Fruit fly (Drosophila melanogaster) whole organism, embryonic: ENCODE results near the gene SMC6.

ENCODE experiments used
- ATbp ChIP-seq: fragments of 200-800 bp; sonication (Bioruptor generic); optimal IDR thresholded peaks from 2 replicates; lab custom pipeline; 2017; ENCODE audit warnings: missing biosample characterization, mild to moderate bottlenecking, missing genetic modification characterization, missing genetic modification reagents
- Blimp-1 ChIP-seq: fragments of 200-800 bp; sonication (Bioruptor generic); optimal IDR thresholded peaks from 3 replicates; lab custom pipeline; 2018; ENCODE audit warnings: missing biosample characterization, missing genetic modification characterization, mild to moderate bottlenecking, moderate library complexity, missing genetic modification reagents
- CG10147 ChIP-seq: fragments of 200-800 bp; sonication (Bioruptor generic); optimal IDR thresholded peaks from 2 replicates; lab custom pipeline; 2019; ENCODE audit warnings: missing biosample characterization, mild to moderate bottlenecking, missing genetic modification characterization, moderate library complexity
- CG10209 ChIP-seq: fragments of 200-800 bp; sonication (Bioruptor generic); optimal IDR thresholded peaks from 3 replicates; lab custom pipeline; 2017; ENCODE audit warnings: missing biosample characterization, mild to moderate bottlenecking, missing genetic modification characterization, missing genetic modification reagents
- CG11456 ChIP-seq: fragments of 200-800 bp; sonication (Bioruptor generic); IDR thresholded peaks from 3 replicates; pipeline ENCODE4 v1.3.6; 2022; ENCODE audit warnings: missing biosample characterization, missing genetic modification characterization
- CG12219 ChIP-seq: fragments of 200-800 bp; sonication (Bioruptor generic); optimal IDR thresholded peaks from 3 replicates; lab custom pipeline; 2018; ENCODE audit warnings: missing biosample characterization, mild to moderate bottlenecking, missing genetic modification characterization
- CG12942 ChIP-seq: fragments of 200-800 bp; sonication (Bioruptor generic); optimal IDR thresholded peaks from 3 replicates; lab custom pipeline; 2016; ENCODE audit warnings: missing biosample characterization, missing genetic modification characterization
- CG13775 ChIP-seq: fragments of 200-800 bp; sonication (Bioruptor generic); optimal IDR thresholded peaks from 3 replicates; lab custom pipeline; 2017; ENCODE audit warnings: missing biosample characterization, mild to moderate bottlenecking, missing genetic modification characterization
- CG1529 ChIP-seq: fragments of 200-800 bp; sonication (Bioruptor generic); optimal IDR thresholded peaks from 3 replicates; lab custom pipeline; 2018; ENCODE audit warnings: missing biosample characterization, missing genetic modification characterization
- CG15479 ChIP-seq: fragments of 200-800 bp; sonication (Bioruptor generic); optimal IDR thresholded peaks from 3 replicates; lab custom pipeline; 2019; ENCODE audit warnings: missing biosample characterization, mild to moderate bottlenecking, missing genetic modification characterization, moderate library complexity
- CG1832 ChIP-seq: fragments of 200-800 bp; sonication (Bioruptor generic); optimal IDR thresholded peaks from 2 replicates; lab custom pipeline; 2017; ENCODE audit warnings: missing biosample characterization, mild to moderate bottlenecking, missing genetic modification characterization, inconsistent platforms
- CG18599 ChIP-seq: fragments of 200-800 bp; sonication (Bioruptor generic); optimal IDR thresholded peaks from 3 replicates; lab custom pipeline; 2017; ENCODE audit warnings: missing biosample characterization, missing genetic modification characterization, mild to moderate bottlenecking, moderate library complexity, missing genetic modification reagents
- CG2116 ChIP-seq: fragments of 200-800 bp; sonication (Bioruptor generic); optimal IDR thresholded peaks from 3 replicates; lab custom pipeline; 2018; ENCODE audit warnings: missing biosample characterization, mild to moderate bottlenecking, missing genetic modification characterization
- CG31388 ChIP-seq: fragments of 200-800 bp; sonication (Bioruptor generic); optimal IDR thresholded peaks from 2 replicates; lab custom pipeline; 2016; ENCODE audit warnings: missing biosample characterization, missing genetic modification characterization
- CG4820 ChIP-seq: fragments of 200-800 bp; sonication (Bioruptor generic); optimal IDR thresholded peaks from 3 replicates; lab custom pipeline; 2016; ENCODE audit warnings: missing biosample characterization, missing genetic modification characterization
- CG7372 ChIP-seq: fragments of 200-800 bp; sonication (Bioruptor generic); IDR thresholded peaks from 2 replicates; pipeline ENCODE4 v1.3.6; 2022; ENCODE audit warnings: missing biosample characterization, missing genetic modification characterization
- CG7786 ChIP-seq: fragments of 200-800 bp; sonication (Bioruptor generic); optimal IDR thresholded peaks from 2 replicates; lab custom pipeline; 2016; ENCODE audit warnings: missing biosample characterization, missing genetic modification characterization
- CG8388 ChIP-seq: fragments of 200-800 bp; sonication (Bioruptor generic); optimal IDR thresholded peaks from 2 replicates; lab custom pipeline; 2019; ENCODE audit warnings: missing biosample characterization, mild to moderate bottlenecking, missing genetic modification characterization, moderate library complexity
- Dad ChIP-seq: fragments of 200-800 bp; sonication (Bioruptor generic); optimal IDR thresholded peaks from 3 replicates; lab custom pipeline; 2016; ENCODE audit warnings: missing biosample characterization, missing genetic modification characterization
- Dll ChIP-seq: fragments of 200-800 bp; sonication (Bioruptor generic); IDR thresholded peaks from 4 replicates; pipeline ENCODE4 v1.3.6; 2022; ENCODE audit warnings: missing biosample characterization, missing genetic modification characterization; ENCODE audit not compliant: partially characterized antibody
- Ets65A ChIP-seq: fragments of 200-800 bp; sonication (Bioruptor generic); peaks from one replicate; lab custom pipeline; 2016; ENCODE audit warnings: missing biosample characterization, missing genetic modification characterization
- Ets97D ChIP-seq: fragments of 200-800 bp; sonication (Bioruptor generic); optimal IDR thresholded peaks from 3 replicates; lab custom pipeline; 2016; ENCODE audit warnings: missing biosample characterization, missing genetic modification characterization
- Gug ChIP-seq: fragments of 200-800 bp; sonication (Bioruptor generic); IDR thresholded peaks from 4 replicates; pipeline ENCODE4 v1.3.6; 2022; ENCODE audit warnings: missing biosample characterization, missing genetic modification characterization
- Hey ChIP-seq: fragments of 200-800 bp; sonication (Bioruptor generic); optimal IDR thresholded peaks from 3 replicates; lab custom pipeline; 2018; ENCODE audit warnings: missing biosample characterization, mild to moderate bottlenecking, missing genetic modification characterization
- Kr ChIP-seq: fragments of 200-800 bp; sonication (Bioruptor generic); optimal IDR thresholded peaks from 2 replicates; lab custom pipeline; 2017; ENCODE audit warnings: missing biosample characterization, mild to moderate bottlenecking, missing genetic modification characterization
- Med ChIP-seq: fragments of 200-800 bp; sonication (Bioruptor generic); peaks from one replicate; lab custom pipeline; 2016; ENCODE audit warnings: missing biosample characterization, missing genetic modification characterization, mild to moderate bottlenecking, inconsistent platforms, moderate library complexity
- Nf-YC ChIP-seq: fragments of 200-800 bp; optimal IDR thresholded peaks from 3 replicates; lab custom pipeline; 2019; ENCODE audit warnings: missing biosample characterization, mild to moderate bottlenecking, missing genetic modification characterization, moderate library complexity
- al ChIP-seq: fragments of 200-800 bp; sonication (Bioruptor generic); IDR thresholded peaks from 2 replicates; pipeline ENCODE4 v1.3.6; 2022; ENCODE audit warnings: missing biosample characterization, missing genetic modification characterization
- bsh ChIP-seq, 2 experiments: fragments of 200-800 bp; sonication (Bioruptor generic); optimal IDR thresholded peaks; 2 replicates each; lab custom pipeline; 2017 to 2018; ENCODE audit warnings: mild to moderate bottlenecking in 2 of 2, missing biosample characterization in 2 of 2, missing genetic modification characterization in 2 of 2, moderate library complexity in 1 of 2
- cad ChIP-seq: fragments of >200 bp; optimal IDR thresholded peaks from 2 replicates; lab custom pipeline; 2017; ENCODE audit warnings: missing biosample characterization, missing genetic modification characterization
- chm ChIP-seq: fragments of 200-800 bp; sonication (Bioruptor generic); IDR thresholded peaks from 2 replicates; pipeline ENCODE4 v1.3.6; 2022; ENCODE audit warnings: missing biosample characterization, missing genetic modification characterization
- corto ChIP-seq: fragments of 200-800 bp; sonication (Bioruptor generic); optimal IDR thresholded peaks from 2 replicates; lab custom pipeline; 2016; ENCODE audit warnings: missing biosample characterization, mild to moderate bottlenecking, missing genetic modification characterization, moderate library complexity
- crp ChIP-seq, 2 experiments: fragments of 200-800 bp; sonication (Bioruptor generic); optimal IDR thresholded peaks; 2 replicates in 1 of 2; 3 replicates in 1 of 2; lab custom pipeline; 2017; ENCODE audit warnings: missing biosample characterization in 2 of 2, missing genetic modification characterization in 2 of 2, mild to moderate bottlenecking in 1 of 2, moderate library complexity in 1 of 2
- dati ChIP-seq: fragments of 200-800 bp; sonication (Bioruptor generic); IDR thresholded peaks from 2 replicates; pipeline ENCODE4 v1.3.6; 2022; ENCODE audit warnings: missing biosample characterization, missing genetic modification characterization
- dpn ChIP-seq, 2 experiments: fragments of 200-800 bp; sonication (Bioruptor generic); optimal IDR thresholded peaks; 3 replicates each; lab custom pipeline; 2016; ENCODE audit warnings: missing biosample characterization in 2 of 2, missing genetic modification characterization in 2 of 2
- fd3F ChIP-seq: fragments of 200-800 bp; sonication (Bioruptor generic); optimal IDR thresholded peaks from 2 replicates; lab custom pipeline; 2018; ENCODE audit warnings: missing biosample characterization, mild to moderate bottlenecking, missing genetic modification characterization, moderate library complexity
- gem ChIP-seq: fragments of 200-800 bp; sonication (Bioruptor generic); optimal IDR thresholded peaks from 2 replicates; lab custom pipeline; 2019; ENCODE audit warnings: missing biosample characterization, mild to moderate bottlenecking, missing genetic modification characterization, moderate library complexity
- gsb-n ChIP-seq: fragments of 200-800 bp; sonication (Bioruptor generic); optimal IDR thresholded peaks from 3 replicates; lab custom pipeline; 2018; ENCODE audit warnings: missing biosample characterization, mild to moderate bottlenecking, missing genetic modification characterization
- ind ChIP-seq: fragments of 200-800 bp; sonication (Bioruptor generic); optimal IDR thresholded peaks from 3 replicates; lab custom pipeline; 2016; ENCODE audit warnings: missing biosample characterization, missing genetic modification characterization
- lab ChIP-seq: fragments of 200-800 bp; sonication (Bioruptor generic); optimal IDR thresholded peaks from 3 replicates; lab custom pipeline; 2017; ENCODE audit warnings: missing biosample characterization, missing genetic modification characterization, mild to moderate bottlenecking, moderate library complexity, missing genetic modification reagents
- pzg ChIP-seq: fragments of 200-800 bp; sonication (Bioruptor generic); optimal IDR thresholded peaks from 3 replicates; lab custom pipeline; 2018; ENCODE audit warnings: missing biosample characterization, mild to moderate bottlenecking, missing genetic modification characterization, moderate library complexity
- ro ChIP-seq: fragments of 200-800 bp; sonication (Bioruptor generic); IDR thresholded peaks from 2 replicates; pipeline ENCODE4 v1.3.6; 2022; ENCODE audit warnings: missing biosample characterization, missing genetic modification characterization
- row ChIP-seq: fragments of 200-800 bp; sonication (Bioruptor generic); IDR thresholded peaks from 3 replicates; pipeline ENCODE4 v1.3.6; 2022; ENCODE audit warnings: missing biosample characterization, missing genetic modification characterization
- schlank ChIP-seq: fragments of 200-800 bp; sonication (Bioruptor generic); optimal IDR thresholded peaks from 2 replicates; lab custom pipeline; 2018; ENCODE audit warnings: missing biosample characterization, mild to moderate bottlenecking, missing genetic modification characterization
- sisA ChIP-seq: fragments of 200-800 bp; sonication (Bioruptor generic); IDR thresholded peaks from 2 replicates; pipeline ENCODE4 v1.3.6; 2022; ENCODE audit warnings: missing biosample characterization, missing genetic modification characterization
- ssp ChIP-seq: fragments of 200-800 bp; sonication (Bioruptor generic); IDR thresholded peaks from 2 replicates; pipeline ENCODE4 v1.3.6; 2022; ENCODE audit warnings: missing biosample characterization, missing genetic modification characterization
- tin ChIP-seq: fragments of 200-800 bp; sonication (Bioruptor generic); optimal IDR thresholded peaks from 3 replicates; lab custom pipeline; 2016; ENCODE audit warnings: missing biosample characterization, missing genetic modification characterization
- tio ChIP-seq: fragments of 200-800 bp; sonication (Bioruptor generic); optimal IDR thresholded peaks from 2 replicates; lab custom pipeline; 2017; ENCODE audit warnings: missing biosample characterization, missing genetic modification characterization, inconsistent platforms
- twi ChIP-seq: fragments of 200-800 bp; optimal IDR thresholded peaks from 2 replicates; lab custom pipeline; 2019; ENCODE audit warnings: missing biosample characterization, mild to moderate bottlenecking, missing genetic modification characterization, moderate library complexity
- unpg ChIP-seq: fragments of 200-800 bp; sonication (Bioruptor generic); optimal IDR thresholded peaks from 3 replicates; lab custom pipeline; 2018; ENCODE audit warnings: missing biosample characterization, mild to moderate bottlenecking, missing genetic modification characterization, moderate library complexity
- zfh1 ChIP-seq: fragments of 200-800 bp; sonication (Bioruptor generic); IDR thresholded peaks from 3 replicates; pipeline ENCODE4 v1.3.6; 2022; ENCODE audit warnings: missing biosample characterization, missing genetic modification characterization

Gene SMC6

dm6 chr3R:24148838-24149237, 44.4 kb downstream of the SMC6 start, which contains the start of gene Slimp (continued):
- peak; percentile 27 for TF ChIP-seq CG13775 (GFP tag; lab: Kevin White, UChicago)
- TF ChIP-seq CG18599 (GFP tag; lab: Kevin White, UChicago) = peak; percentile 42
- no peak for TF ChIP-seq zfh1 (GFP tag; lab: Robert Waterston, UW)
- TF ChIP-seq CG8388 (GFP tag; lab: Kevin White, UChicago) = peak; percentile 5
- no peak for TF ChIP-seq ATbp (GFP tag; lab: Kevin White, UChicago)
- peak; percentile 11 for TF ChIP-seq unpg (GFP tag; lab: Kevin White, UChicago)
- peak; percentile 34 for TF ChIP-seq pzg (GFP tag; lab: Kevin White, UChicago)
- no peak for TF ChIP-seq CG15479 (GFP tag; lab: Kevin White, UChicago)
- TF ChIP-seq twi (tag; lab: Kevin White, UChicago) = no peak
- TF ChIP-seq CG12219 = no peak
- no peak for TF ChIP-seq CG12942
- no peak for TF ChIP-seq gsb-n
- TF ChIP-seq row = peak; percentile 47; the same call in 2 of the 3 replicates
- no peak for TF ChIP-seq CG11456
- TF ChIP-seq ro (GFP tag; lab: Robert Waterston, UW) = no peak
- no peak for TF ChIP-seq schlank
- TF ChIP-seq Hey (tag; lab: Kevin White, UChicago) = no peak
- TF ChIP-seq CG10209 (GFP tag; lab: Kevin White, UChicago) = no peak
- TF ChIP-seq chm (GFP tag; lab: Robert Waterston, UW) = no peak
- TF ChIP-seq al = no peak
- TF ChIP-seq gem = peak; percentile 49
- TF ChIP-seq dpn (GFP tag; optimal IDR thresholded peaks at IDR 0.05; lab: Kevin White, UChicago) = peak in 1 of 2 experiments; percentile 22
- peak; percentile 38 for TF ChIP-seq Med (GFP tag; lab: Kevin White, UChicago)
- TF ChIP-seq CG31388 (GFP tag; lab: Kevin White, UChicago) = no peak
- no peak for TF ChIP-seq CG7372 (GFP tag; lab: Robert Waterston, UW)
- peak; percentile 6 for TF ChIP-seq Blimp-1 (GFP tag; lab: Kevin White, UChicago)
- peak; percentile 78 for TF ChIP-seq Ets65A (GFP tag; lab: Kevin White, UChicago)
- TF ChIP-seq Dll (GFP tag; lab: Robert Waterston, UW) = peak; percentile 52; the same call in 1 of the 4 replicates
- no peak for TF ChIP-seq CG1832 (GFP tag; lab: Kevin White, UChicago)
- TF ChIP-seq Ets97D (GFP tag; lab: Kevin White, UChicago) = peak; percentile 20
- TF ChIP-seq ssp (GFP tag; lab: Robert Waterston, UW) = 0 out of 2 replicates have a peak, but pooled peaks have one; percentile 10
- TF ChIP-seq cad (GFP tag; lab: Kevin White, UChicago) = no peak
- TF ChIP-seq lab (GFP tag; lab: Kevin White, UChicago) = peak; percentile 32
- TF ChIP-seq CG4820 = no peak
- TF ChIP-seq Gug (GFP tag; lab: Robert Waterston, UW) = no peak
- peak; percentile 18 for TF ChIP-seq CG2116 (GFP tag; lab: Kevin White, UChicago)
- peak; percentile 1 for TF ChIP-seq tin (GFP tag; lab: Kevin White, UChicago)
- TF ChIP-seq Kr (GFP tag; lab: Kevin White, UChicago) = no peak
- no peak for TF ChIP-seq fd3F (GFP tag; lab: Kevin White, UChicago)
- TF ChIP-seq CG10147 = peak; percentile 13
- TF ChIP-seq tio (GFP tag; lab: Kevin White, UChicago) = no peak
- TF ChIP-seq corto (GFP tag; lab: Kevin White, UChicago) = no peak
- TF ChIP-seq dati = no peak
- no peak for TF ChIP-seq Nf-YC (tag; lab: Kevin White, UChicago)
- no peak for TF ChIP-seq CG7786
- no peak for TF ChIP-seq ind
- peak in 1 of 2 experiments; percentile 32 for TF ChIP-seq bsh (GFP tag; optimal IDR thresholded peaks at IDR 0.05; lab: Kevin White, UChicago)
- TF ChIP-seq CG1529 (GFP tag; lab: Kevin White, UChicago) = no peak
- no peak for TF ChIP-seq Dad (GFP tag; lab: Kevin White, UChicago)
- no peak; the same call in 1 of the 2 replicates for TF ChIP-seq sisA
- peak; percentile 56 to 93 for TF ChIP-seq crp (GFP tag; optimal IDR thresholded peaks at IDR 0.05; lab: Kevin White, UChicago)
